Fruit fly (Drosophila melanogaster): ENCODE data around the gene dy.

The dy gene

dm6 chrX:11818047-11818766 lies 39.6 kb upstream of the dy start (continued):
- TF ChIP-seq Opbp (GFP tag; IDR thresholded peaks at IDR 0.05; ENCODE audit: partially characterized antibody) (no peak), lilli (GFP tag; optimal IDR thresholded peaks at IDR 0.05) (peak; percentile 96), amos (GFP tag; IDR thresholded peaks at IDR 0.05; ENCODE audit: partially characterized antibody) (no peak), sna (GFP tag; IDR thresholded peaks at IDR 0.05; ENCODE audit: partially characterized antibody) (peak; percentile 48; the same call in 1 of the 2 replicates), CG14860 (GFP tag; IDR thresholded peaks at IDR 0.05; ENCODE audit: partially characterized antibody) (peak; percentile 61), Jarid2 (GFP tag; optimal IDR thresholded peaks at IDR 0.05) (peak; percentile 71), crp (GFP tag; optimal IDR thresholded peaks at IDR 0.05) (peak in 1 of 2 experiments; percentile 63), lmd (GFP tag; IDR thresholded peaks at IDR 0.05) (peak; percentile 93), H2.0 (GFP tag; IDR thresholded peaks at IDR 0.05) (peak; percentile 93), Dref (GFP tag; IDR thresholded peaks at IDR 0.05) (no peak), gt (GFP tag; IDR thresholded peaks at IDR 0.05) (peak; percentile 83), CG8290 (GFP tag; optimal IDR thresholded peaks at IDR 0.05) (peak; percentile 79), CG8290 (tag; optimal IDR thresholded peaks at IDR 0.05) (peak; percentile 67 to 97), CG11456 (GFP tag; IDR thresholded peaks at IDR 0.05) (peak; percentile 88), dpn (GFP tag; optimal IDR thresholded peaks at IDR 0.05) (peak; percentile 95 to 96), Dll (GFP tag; IDR thresholded peaks at IDR 0.05; ENCODE audit: partially characterized antibody) (peak; percentile 47; the same call in 1 of the 4 replicates), hkb (optimal IDR thresholded peaks at IDR 0.05) (no peak), hkb (GFP tag; IDR thresholded peaks at IDR 0.05) (peak; percentile 96), MBD-R2 (GFP tag; IDR thresholded peaks at IDR 0.05) (peak; percentile 75), CG13287 (GFP tag; IDR thresholded peaks at IDR 0.05; ENCODE audit: partially characterized antibody) (peak; percentile 59), CG10565 (GFP tag; optimal IDR thresholded peaks at IDR 0.05) (peak; percentile 77), repo (GFP tag; optimal IDR thresholded peaks at IDR 0.05) (peak; percentile 94), CG12071 (GFP tag; optimal IDR thresholded peaks at IDR 0.05) (peak; percentile 94), kah (GFP tag; optimal IDR thresholded peaks at IDR 0.05) (peak; percentile 80), odd (GFP tag; optimal IDR thresholded peaks at IDR 0.05) (peak; percentile 91), Dek (tag; optimal IDR thresholded peaks at IDR 0.05) (peak; percentile 87), crc (GFP tag; optimal IDR thresholded peaks at IDR 0.05) (peak; percentile 93), CG16779 (GFP tag; IDR thresholded peaks at IDR 0.05) (peak; percentile 93), Mes4 (GFP tag; optimal IDR thresholded peaks at IDR 0.05) (peak; percentile 95), Eip74EF (GFP tag; optimal IDR thresholded peaks at IDR 0.05) (peak in 1 of 2 experiments; percentile 93), Dfd (GFP tag; optimal IDR thresholded peaks at IDR 0.05) (no peak), CG12659 (GFP tag; optimal IDR thresholded peaks at IDR 0.05) (peak; percentile 95), br (optimal IDR thresholded peaks at IDR 0.05) (no peak), BEAF-32 (GFP tag; optimal IDR thresholded peaks at IDR 0.05) (peak; percentile 1), chif (GFP tag; optimal IDR thresholded peaks at IDR 0.05) (peak; percentile 95 to 96), wor (GFP tag; IDR thresholded peaks at IDR 0.05) (peak; percentile 85), Sry-δ (GFP tag; optimal IDR thresholded peaks at IDR 0.05) (peak; percentile 58), H15 (GFP tag; IDR thresholded peaks at IDR 0.05) (peak; percentile 93), CG15514 (GFP tag; optimal IDR thresholded peaks at IDR 0.05) (peak; percentile 86), row (GFP tag; IDR thresholded peaks at IDR 0.05) (peak; percentile 97), CG16863 (GFP tag; optimal IDR thresholded peaks at IDR 0.05) (peak; percentile 95), scrt (GFP tag; optimal IDR thresholded peaks at IDR 0.05) (peak; percentile 86), CG34376 (GFP tag; optimal IDR thresholded peaks at IDR 0.05) (peak; percentile 80), Six4 (GFP tag; optimal IDR thresholded peaks at IDR 0.05) (peak; percentile 93), cato (GFP tag; optimal IDR thresholded peaks at IDR 0.05; ENCODE audit: borderline replicate concordance) (peak; percentile 85), Meics (GFP tag; optimal IDR thresholded peaks at IDR 0.05) (peak; percentile 92), CG10431 (GFP tag; optimal IDR thresholded peaks at IDR 0.05) (peak; percentile 66), CG8089 (GFP tag; optimal IDR thresholded peaks at IDR 0.05) (peak; percentile 95), CG32772 (GFP tag; IDR thresholded peaks at IDR 0.05) (peak; percentile 92)
